Fruit fly (Drosophila melanogaster): ENCODE data around the gene CG4456.

CG4456 gene

dm6 chr3L:9360217-9360692, 12.3 kb upstream of the CG4456 start, which contains the start of gene Pdxk:
Gene Pdxk, plus strand, starts transcription at chr3L:9360316.
- no peak for TF ChIP-seq Dfd (GFP tag; optimal IDR thresholded peaks at IDR 0.05)
- TF ChIP-seq GATAd (GFP tag; optimal IDR thresholded peaks at IDR 0.05), result no peak
- no peak for TF ChIP-seq HLH106 (tag; optimal IDR thresholded peaks at IDR 0.05)
- TF ChIP-seq foxo (GFP tag; optimal IDR thresholded peaks at IDR 0.05), result no peak
- no peak for TF ChIP-seq CG32264 (GFP tag; optimal IDR thresholded peaks at IDR 0.05)
- no peak for TF ChIP-seq Hr83 (GFP tag; optimal IDR thresholded peaks at IDR 0.05; ENCODE audit: poor library complexity, severe bottlenecking)
- TF ChIP-seq Rel (GFP tag; optimal IDR thresholded peaks at IDR 0.05), result no peak
- TF ChIP-seq Rel (tag; optimal IDR thresholded peaks at IDR 0.05), result peak; percentile 87
- no peak for TF ChIP-seq h (GFP tag; optimal IDR thresholded peaks at IDR 0.05)
- no peak for TF ChIP-seq Hr78 (GFP tag; optimal IDR thresholded peaks at IDR 0.05)
- TF ChIP-seq CG9705 (GFP tag; optimal IDR thresholded peaks at IDR 0.05), result no peak
- no peak for TF ChIP-seq Hnf4 (GFP tag; optimal IDR thresholded peaks at IDR 0.05)
- TF ChIP-seq usp (GFP tag; optimal IDR thresholded peaks at IDR 0.05), result no peak
- TF ChIP-seq Dif (GFP tag; optimal IDR thresholded peaks at IDR 0.05; ENCODE audit: partially characterized antibody), result peak; percentile 28
- no peak for TF ChIP-seq tai (GFP tag; optimal IDR thresholded peaks at IDR 0.05)
- TF ChIP-seq rgr (GFP tag; optimal IDR thresholded peaks at IDR 0.05), result peak; percentile 42
- no peak for TF ChIP-seq Myc (optimal IDR thresholded peaks at IDR 0.05)
- TF ChIP-seq brk (GFP tag; optimal IDR thresholded peaks at IDR 0.05), result no peak
- no peak for TF ChIP-seq Jra (GFP tag; optimal IDR thresholded peaks at IDR 0.05)
- no peak for TF ChIP-seq dsf (GFP tag; optimal IDR thresholded peaks at IDR 0.05; ENCODE audit: borderline replicate concordance)
- TF ChIP-seq sv (GFP tag; optimal IDR thresholded peaks at IDR 0.05), result no peak
- TF ChIP-seq Mio (GFP tag; optimal IDR thresholded peaks at IDR 0.05), result no peak
- no peak for TF ChIP-seq Vsx2 (GFP tag; optimal IDR thresholded peaks at IDR 0.05; ENCODE audit: partially characterized antibody)
- TF ChIP-seq OdsH (GFP tag; optimal IDR thresholded peaks at IDR 0.05), result no peak
- TF ChIP-seq Sp1 (GFP tag; optimal IDR thresholded peaks at IDR 0.05), result peak; percentile 51
- no peak for TF ChIP-seq lola (GFP tag; optimal IDR thresholded peaks at IDR 0.05)
- no peak for TF ChIP-seq br (GFP tag; optimal IDR thresholded peaks at IDR 0.05)
- no peak for TF ChIP-seq N (GFP tag; optimal IDR thresholded peaks at IDR 0.05)
- TF ChIP-seq dl (GFP tag; optimal IDR thresholded peaks at IDR 0.05; ENCODE audit: insufficient read depth in 1 of 2, partially characterized antibody in 2 of 2), result peak in 1 of 2 experiments; percentile 35

- TF ChIP-seq N (GFP tag; optimal IDR thresholded peaks at IDR 0.05), result no peak
- no peak for TF ChIP-seq Mio (GFP tag; optimal IDR thresholded peaks at IDR 0.05)
- no peak for TF ChIP-seq HLH106 (tag; optimal IDR thresholded peaks at IDR 0.05)
- TF ChIP-seq rgr (GFP tag; optimal IDR thresholded peaks at IDR 0.05), result no peak
- TF ChIP-seq OdsH (GFP tag; optimal IDR thresholded peaks at IDR 0.05), result no peak
- TF ChIP-seq foxo (GFP tag; optimal IDR thresholded peaks at IDR 0.05), result no peak
- TF ChIP-seq Rel (GFP tag; optimal IDR thresholded peaks at IDR 0.05), result no peak
- peak; percentile 83 for TF ChIP-seq Rel (tag; optimal IDR thresholded peaks at IDR 0.05)
- TF ChIP-seq br (GFP tag; optimal IDR thresholded peaks at IDR 0.05), result peak; percentile 51
Measured at dm6 chr3L:9361894-9362293, 10.6 kb upstream of the CG4456 start, which contains the start of gene CG34456. Gene CG34456, plus strand, starts transcription at chr3L:9362108.

- TF ChIP-seq CrebA (GFP tag; optimal IDR thresholded peaks at IDR 0.05; ENCODE audit: borderline replicate concordance) (no peak), sage (GFP tag; optimal IDR thresholded peaks at IDR 0.05) (peak; percentile 27), pan (optimal IDR thresholded peaks at IDR 0.05) (no peak)
Measured at dm6 chr3L:9364131-9364530, 8.4 kb upstream of the CG4456 start, which contains the start of gene mRRF1. Gene mRRF1, plus strand, starts transcription at chr3L:9364350.

- TF ChIP-seq dsf (GFP tag; optimal IDR thresholded peaks at IDR 0.05; ENCODE audit: borderline replicate concordance) (peak; percentile 59), Hr83 (GFP tag; optimal IDR thresholded peaks at IDR 0.05; ENCODE audit: poor library complexity, severe bottlenecking) (peak; percentile 15), Hr78 (GFP tag; optimal IDR thresholded peaks at IDR 0.05) (no peak), Myc (optimal IDR thresholded peaks at IDR 0.05) (peak; percentile 20), sage (GFP tag; optimal IDR thresholded peaks at IDR 0.05) (no peak), woc (GFP tag; optimal IDR thresholded peaks at IDR 0.05) (no peak), OdsH (GFP tag; optimal IDR thresholded peaks at IDR 0.05) (peak; percentile 9), CG9705 (GFP tag; optimal IDR thresholded peaks at IDR 0.05) (peak; percentile 24), usp (GFP tag; optimal IDR thresholded peaks at IDR 0.05) (no peak), Jra (GFP tag; optimal IDR thresholded peaks at IDR 0.05) (peak; percentile 68), HLH106 (tag; optimal IDR thresholded peaks at IDR 0.05) (peak; percentile 41), foxo (GFP tag; optimal IDR thresholded peaks at IDR 0.05) (peak in 1 of 2 experiments; percentile 64), rgr (GFP tag; optimal IDR thresholded peaks at IDR 0.05) (peak; percentile 40), Vsx2 (GFP tag; optimal IDR thresholded peaks at IDR 0.05; ENCODE audit: partially characterized antibody) (no peak), Hnf4 (GFP tag; optimal IDR thresholded peaks at IDR 0.05) (peak; percentile 48), Dif (GFP tag; optimal IDR thresholded peaks at IDR 0.05; ENCODE audit: partially characterized antibody) (no peak), Abd-B (GFP tag; optimal IDR thresholded peaks at IDR 0.05) (no peak), CrebA (GFP tag; optimal IDR thresholded peaks at IDR 0.05; ENCODE audit: borderline replicate concordance) (no peak), Rel (GFP tag; optimal IDR thresholded peaks at IDR 0.05) (no peak), Rel (tag; optimal IDR thresholded peaks at IDR 0.05) (no peak), ey (GFP tag; optimal IDR thresholded peaks at IDR 0.05) (peak; percentile 20), psq (GFP tag; optimal IDR thresholded peaks at IDR 0.05) (peak; percentile 99)
Measured at dm6 chr3L:9366850-9367430, 5.6 kb upstream of the CG4456 start, which contains the start of the genes Klp67A and CG4452. Gene Klp67A, minus strand, starts transcription at chr3L:9367046. Gene CG4452, plus strand, starts transcription at chr3L:9367377.
